Worm (Caenorhabditis elegans) whole organism, L4 larva: ENCODE data around the gene ZK1240.3.

Source experiments
- F37D6.2 ChIP-seq: sonication (generic microtip); optimal IDR thresholded peaks from 2 replicates; lab custom pipeline; 2016; ENCODE audit warnings: mild to moderate bottlenecking, missing genetic modification characterization, missing compliant biosample characterization
- F44E2.7 ChIP-seq: fragments of 200-800 bp; sonication (Bioruptor generic); IDR thresholded peaks from 2 replicates; pipeline ENCODE4 v2.1.2; 2022; ENCODE audit warnings: missing genetic modification characterization, missing compliant biosample characterization
- Y105C5A.15 ChIP-seq: fragments of 200-800 bp; sonication (Bioruptor generic); IDR thresholded peaks from 2 replicates; pipeline ENCODE4 v1.3.6; 2022; ENCODE audit warnings: missing genetic modification characterization, missing compliant biosample characterization
- Y75B8A.6 ChIP-seq: fragments of 200-800 bp; sonication (Bioruptor generic); IDR thresholded peaks from 2 replicates; pipeline ENCODE4 v1.3.6; 2022; ENCODE audit warnings: missing genetic modification reagents, missing genetic modification characterization, missing compliant biosample characterization
- aha-1 ChIP-seq: fragments of 150-350 bp; peaks from one replicate; lab custom pipeline; 2014; ENCODE audit warnings: missing biosample characterization, missing genetic modification characterization
- ceh-20 ChIP-seq: fragments of 200-800 bp; sonication (Bioruptor generic); IDR thresholded peaks from 2 replicates; pipeline ENCODE4 v1.3.6; 2022; ENCODE audit warnings: missing genetic modification reagents, missing genetic modification characterization, missing compliant biosample characterization
- ceh-32 ChIP-seq: sonication (generic microtip); optimal IDR thresholded peaks from 2 replicates; lab custom pipeline; 2016; ENCODE audit warnings: mild to moderate bottlenecking, missing genetic modification characterization, missing compliant biosample characterization; ENCODE audit not compliant: poor library complexity
- ceh-82 ChIP-seq: sonication (generic microtip); optimal IDR thresholded peaks from 2 replicates; lab custom pipeline; 2017; ENCODE audit warnings: missing biosample characterization, missing genetic modification characterization
- ces-1 ChIP-seq: fragments of 150-350 bp; sonication (generic microtip); optimal IDR thresholded peaks from 4 replicates; lab custom pipeline; 2014; ENCODE audit warnings: missing biosample characterization, missing genetic modification reagents, missing genetic modification characterization
- ctbp-1 ChIP-seq: fragments of 200-800 bp; sonication (Bioruptor generic); IDR thresholded peaks from 2 replicates; pipeline ENCODE4 v1.3.6; 2022; ENCODE audit warnings: missing genetic modification reagents, missing genetic modification characterization, missing compliant biosample characterization
- dmd-6 ChIP-seq: fragments of 200-800 bp; sonication (Bioruptor generic); IDR thresholded peaks from 2 replicates; pipeline ENCODE4 v1.3.6; 2022; ENCODE audit warnings: missing genetic modification reagents, missing genetic modification characterization, missing compliant biosample characterization
- duxl-1 ChIP-seq: sonication (generic microtip); optimal IDR thresholded peaks from 2 replicates; lab custom pipeline; 2016; ENCODE audit warnings: mild to moderate bottlenecking, missing genetic modification characterization, moderate library complexity, missing compliant biosample characterization; ENCODE audit not compliant: poor library complexity
- hif-1 ChIP-seq, 2 experiments: sonication (generic microtip); optimal IDR thresholded peaks; 2 replicates each; lab custom pipeline; 2016 to 2017; ENCODE audit warnings: missing compliant biosample characterization in 2 of 2, missing genetic modification characterization in 2 of 2, missing genetic modification reagents in 2 of 2, missing genotype in 2 of 2, mild to moderate bottlenecking in 1 of 2
- hlh-30 ChIP-seq: sonication (generic microtip); optimal IDR thresholded peaks from 2 replicates; lab custom pipeline; 2017; ENCODE audit warnings: antibody characterized with exemption, mild to moderate bottlenecking, missing genetic modification characterization, missing compliant biosample characterization; ENCODE audit not compliant: insufficient read depth
- lin-1 ChIP-seq: fragments of 200-800 bp; sonication (Bioruptor generic); IDR thresholded peaks from 2 replicates; pipeline ENCODE4 v1.3.6; 2022; ENCODE audit warnings: missing genetic modification reagents, missing genetic modification characterization, missing compliant biosample characterization
- lin-38 ChIP-seq: fragments of 200-800 bp; sonication (Bioruptor generic); IDR thresholded peaks from 2 replicates; pipeline ENCODE4 v1.3.6; 2022; ENCODE audit warnings: missing genetic modification reagents, missing genetic modification characterization, missing compliant biosample characterization
- mdl-1 ChIP-seq, 2 experiments: fragments of 150-350 bp in 1 of 2; sonication (generic microtip) in 1 of 2; optimal IDR thresholded peaks; 2 replicates each; lab custom pipeline; 2014 to 2017; ENCODE audit warnings: missing biosample characterization in 2 of 2, missing genetic modification characterization in 2 of 2
- mes-2 ChIP-seq: sonication (generic microtip); optimal IDR thresholded peaks from 2 replicates; lab custom pipeline; 2016; ENCODE audit warnings: missing genotype, mild to moderate bottlenecking, missing genetic modification characterization, missing compliant biosample characterization; ENCODE audit not compliant: poor library complexity, severe bottlenecking
- nhr-11 ChIP-seq: fragments of 150-350 bp; optimal IDR thresholded peaks from 2 replicates; lab custom pipeline; 2014; ENCODE audit warnings: missing biosample characterization, missing genetic modification characterization
- nhr-237 ChIP-seq: sonication (generic microtip); optimal IDR thresholded peaks from 2 replicates; lab custom pipeline; 2017; ENCODE audit warnings: missing biosample characterization, missing genetic modification characterization
- nhr-25 ChIP-seq: sonication (generic microtip); optimal IDR thresholded peaks from 2 replicates; lab custom pipeline; 2017; ENCODE audit warnings: missing genetic modification characterization, mild to moderate bottlenecking, missing compliant biosample characterization, antibody characterized with exemption, moderate library complexity, borderline replicate concordance; ENCODE audit not compliant: insufficient read depth
- nhr-28 ChIP-seq: fragments of 150-350 bp; optimal IDR thresholded peaks from 2 replicates; lab custom pipeline; 2014; ENCODE audit warnings: missing biosample characterization, missing genetic modification characterization
- nhr-41 ChIP-seq: fragments of 200-800 bp; sonication (Bioruptor generic); IDR thresholded peaks from 2 replicates; pipeline ENCODE4 v1.3.6; 2022; ENCODE audit warnings: missing genetic modification reagents, missing genetic modification characterization, missing compliant biosample characterization
- nhr-48 ChIP-seq: sonication (generic microtip); optimal IDR thresholded peaks from 2 replicates; lab custom pipeline; 2016; ENCODE audit warnings: mild to moderate bottlenecking, missing genetic modification characterization, missing compliant biosample characterization
- skn-1 ChIP-seq: fragments of 150-350 bp; optimal IDR thresholded peaks from 2 replicates; lab custom pipeline; 2014; ENCODE audit warnings: missing biosample characterization, missing genetic modification characterization
- snpc-1.2 ChIP-seq: fragments of 200-800 bp; sonication (Bioruptor generic); IDR thresholded peaks from 2 replicates; pipeline ENCODE4 v1.3.6; 2022; ENCODE audit warnings: missing genetic modification reagents, missing genetic modification characterization, missing compliant biosample characterization
- spr-1 ChIP-seq: sonication (generic microtip); optimal IDR thresholded peaks from 2 replicates; lab custom pipeline; 2016; ENCODE audit warnings: mild to moderate bottlenecking, missing genetic modification characterization, missing compliant biosample characterization
- unc-130 ChIP-seq: sonication (generic microtip); optimal IDR thresholded peaks from 2 replicates; lab custom pipeline; 2016; ENCODE audit warnings: missing genetic modification reagents, missing genetic modification characterization, missing compliant biosample characterization
- unc-39 ChIP-seq: sonication (generic microtip); optimal IDR thresholded peaks from 2 replicates; lab custom pipeline; 2017; ENCODE audit warnings: missing biosample characterization, missing genetic modification characterization
- vab-7 ChIP-seq: fragments of 200-800 bp; sonication (Bioruptor generic); IDR thresholded peaks from 2 replicates; pipeline ENCODE4 v1.3.6; 2022; ENCODE audit warnings: missing genetic modification reagents, missing genetic modification characterization, missing compliant biosample characterization
- zag-1 ChIP-seq: fragments of 150-350 bp; optimal IDR thresholded peaks from 2 replicates; lab custom pipeline; 2014; ENCODE audit warnings: missing biosample characterization, missing genetic modification characterization
- zip-2 ChIP-seq: fragments of 150-350 bp; optimal IDR thresholded peaks from 2 replicates; lab custom pipeline; 2014; ENCODE audit warnings: missing biosample characterization, missing genetic modification characterization
- ztf-11 ChIP-seq: fragments of 150-350 bp; optimal IDR thresholded peaks from 2 replicates; lab custom pipeline; 2014; ENCODE audit warnings: missing biosample characterization, missing genetic modification characterization

The ZK1240.3 gene

DNA sequence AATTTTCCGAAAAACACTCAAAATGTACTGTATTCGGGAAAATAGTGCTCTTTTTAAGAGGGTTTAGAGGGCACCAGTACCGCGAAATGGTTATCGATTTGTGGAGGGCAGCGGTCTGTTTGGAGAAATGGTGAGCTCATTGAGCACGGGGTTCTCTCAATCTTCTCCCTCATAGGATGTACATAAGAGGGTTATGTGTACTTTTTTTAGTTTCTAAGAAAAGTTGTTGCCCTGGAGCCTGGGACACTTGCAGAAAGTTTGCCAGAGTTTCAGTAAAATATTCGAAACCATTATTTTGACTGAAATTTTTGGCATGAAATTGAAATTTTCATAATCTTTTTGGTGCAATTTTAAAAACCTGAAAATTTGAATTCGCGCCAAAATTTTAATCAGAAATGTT, 32.4 kb downstream of the ZK1240.3 start, which contains the start of gene F43C11.10 (continued):
- no peak for TF ChIP-seq F37D6.2 (tag; lab: Kevin White, UChicago)

- TF ChIP-seq zag-1 (tag; lab: Kevin White, UChicago) (no peak), nhr-28 (tag; lab: Kevin White, UChicago) (peak; percentile 43)
Measured at ce11 chrII:2353012-2353411, 32.9 kb downstream of the ZK1240.3 start, which contains the start of gene F43C11.3. F43C11.3 (plus strand) TSS chrII:2353312.

ce11 chrII:2354476-2354875, 34.3 kb downstream of the ZK1240.3 start, which contains the start of gene F43C11.2:
F43C11.2 (plus strand) TSS chrII:2354776.
- no peak for TF ChIP-seq nhr-11 (tag; lab: Kevin White, UChicago)
- TF ChIP-seq ztf-11, result no peak
- TF ChIP-seq Y105C5A.15 (GFP tag; lab: Robert Waterston, UW), result no peak
- no peak for TF ChIP-seq nhr-237
- TF ChIP-seq zag-1 (tag; lab: Kevin White, UChicago), result no peak
- TF ChIP-seq Y75B8A.6 (GFP tag; lab: Robert Waterston, UW), result no peak
- TF ChIP-seq ceh-20 (GFP tag; lab: Robert Waterston, UW), result no peak
- TF ChIP-seq hif-1 (tag; optimal IDR thresholded peaks at IDR 0.05; lab: Kevin White, UChicago), result no peak
- TF ChIP-seq mes-2 (tag; lab: Kevin White, UChicago), result no peak
- TF ChIP-seq snpc-1.2 (GFP tag; lab: Robert Waterston, UW), result no peak
- TF ChIP-seq lin-38 (GFP tag; lab: Robert Waterston, UW), result no peak

DNA sequence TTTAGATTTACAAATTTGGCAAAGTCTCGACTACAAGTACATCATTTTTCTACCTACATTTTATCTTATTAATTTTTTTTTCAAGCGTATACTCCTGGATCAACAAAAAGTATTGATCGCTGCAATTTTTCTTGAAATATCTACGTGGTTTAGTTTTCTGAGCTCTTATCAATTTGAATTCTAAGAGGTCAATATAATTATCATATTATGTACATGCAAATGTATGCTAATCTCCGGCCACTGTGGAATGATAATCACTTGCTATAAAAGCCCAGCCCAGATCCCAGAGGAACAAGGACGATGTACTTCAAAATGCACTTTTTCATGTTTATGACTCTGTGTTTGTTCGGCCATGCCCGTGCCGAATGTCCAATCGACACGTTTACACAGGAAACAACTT, 36.7 kb downstream of the ZK1240.3 start, which contains the start of gene F43C11.1:
Gene F43C11.1, plus strand, starts transcription at position 301 of the 400 bp plus-strand sequence.
- no peak for TF ChIP-seq F44E2.7 (GFP tag; lab: Robert Waterston, UW)
- no peak for TF ChIP-seq ces-1 (GFP tag; lab: Kevin White, UChicago)
- no peak for TF ChIP-seq aha-1 (tag; lab: Kevin White, UChicago)
- no peak for TF ChIP-seq hif-1 (tag; optimal IDR thresholded peaks at IDR 0.05; lab: Kevin White, UChicago)
- no peak for TF ChIP-seq lin-1 (GFP tag; lab: Robert Waterston, UW)
- no peak for TF ChIP-seq ctbp-1 (GFP tag; lab: Robert Waterston, UW)

DNA sequence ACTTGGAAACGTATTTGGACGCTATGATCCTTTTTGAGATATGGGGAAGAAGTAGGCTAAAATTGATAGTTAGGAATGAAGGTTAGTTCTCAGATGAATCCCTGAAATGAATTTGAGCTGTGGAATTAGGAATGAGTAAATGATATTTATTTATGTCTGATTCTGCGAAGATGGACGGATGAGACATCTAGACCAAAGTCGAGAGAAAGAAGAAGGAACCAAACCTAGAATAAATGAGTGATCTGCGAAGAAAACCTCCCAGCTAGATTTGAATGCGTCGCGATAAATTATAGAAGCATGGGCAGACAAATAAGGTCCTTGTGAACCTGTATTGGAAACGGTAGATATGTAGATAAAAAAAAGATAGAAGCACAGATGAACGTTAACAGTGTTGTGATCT, 39.8 kb downstream of the ZK1240.3 start, which contains the start of gene F43C11.16:
Gene F43C11.16, minus strand, starts transcription at position 101 of the 400 bp plus-strand sequence.
- TF ChIP-seq hlh-30 (tag; lab: Kevin White, UChicago) (no peak), skn-1 (no peak), ceh-82 (tag; lab: Kevin White, UChicago) (no peak), mdl-1 (tag; optimal IDR thresholded peaks at IDR 0.05; lab: Kevin White, UChicago) (no peak), nhr-41 (no peak), vab-7 (GFP tag; lab: Robert Waterston, UW) (no peak), spr-1 (tag; lab: Kevin White, UChicago) (no peak), lin-38 (GFP tag; lab: Robert Waterston, UW) (no peak), duxl-1 (tag; lab: Kevin White, UChicago) (no peak), unc-39 (tag; lab: Kevin White, UChicago) (no peak), nhr-25 (no peak), unc-130 (GFP tag; lab: Kevin White, UChicago) (no peak), zip-2 (tag; lab: Kevin White, UChicago) (no peak), dmd-6 (GFP tag; lab: Robert Waterston, UW) (no peak), ces-1 (GFP tag; lab: Kevin White, UChicago) (no peak), ztf-11 (no peak), ceh-32 (tag; lab: Kevin White, UChicago) (no peak), nhr-48 (tag; lab: Kevin White, UChicago) (no peak), zag-1 (tag; lab: Kevin White, UChicago) (no peak)
